Fruit fly (Drosophila melanogaster) whole organism, embryonic: Measurements from ENCODE around the gene CG1965.

Experiments
- Atf3 ChIP-seq: fragments of 200-800 bp; sonication (Bioruptor generic); optimal IDR thresholded peaks from 3 replicates; lab custom pipeline; 2016; ENCODE audit warnings: missing biosample characterization, missing genetic modification characterization
- BEAF-32 ChIP-seq: fragments of 200-800 bp; sonication (Bioruptor generic); optimal IDR thresholded peaks from 3 replicates; lab custom pipeline; 2017; ENCODE audit warnings: missing biosample characterization, missing genetic modification characterization, mild to moderate bottlenecking, moderate library complexity, missing genetic modification reagents
- Bteb2 ChIP-seq: fragments of 200-800 bp; sonication (Bioruptor generic); optimal IDR thresholded peaks from 2 replicates; lab custom pipeline; 2016; ENCODE audit warnings: missing biosample characterization, missing genetic modification characterization
- CG1024 ChIP-seq: fragments of 200-800 bp; sonication (Bioruptor generic); IDR thresholded peaks from 2 replicates; pipeline ENCODE4 v1.3.6; 2022; ENCODE audit warnings: missing biosample characterization, missing genetic modification characterization
- CG10431 ChIP-seq: fragments of 200-800 bp; sonication (Bioruptor generic); optimal IDR thresholded peaks from 3 replicates; lab custom pipeline; 2018; ENCODE audit warnings: missing biosample characterization, mild to moderate bottlenecking, missing genetic modification characterization
- CG10959 ChIP-seq: fragments of 200-800 bp; sonication (Bioruptor generic); IDR thresholded peaks from 2 replicates; pipeline ENCODE4 v1.3.6; 2022; ENCODE audit warnings: missing biosample characterization, missing genetic modification characterization
- CG17186 ChIP-seq: fragments of 200-800 bp; sonication (Bioruptor generic); optimal IDR thresholded peaks from 3 replicates; lab custom pipeline; 2017; ENCODE audit warnings: missing biosample characterization, missing genetic modification reagents, missing genetic modification characterization
- CG17829 ChIP-seq: fragments of 200-800 bp; optimal IDR thresholded peaks from 2 replicates; lab custom pipeline; 2019; ENCODE audit warnings: missing biosample characterization, mild to moderate bottlenecking, missing genetic modification characterization, moderate library complexity
- CG18011 ChIP-seq: fragments of 200-800 bp; sonication (Bioruptor generic); optimal IDR thresholded peaks from 2 replicates; lab custom pipeline; 2017; ENCODE audit warnings: missing biosample characterization, missing genetic modification characterization, mild to moderate bottlenecking, moderate library complexity, missing genotype
- CG2199 ChIP-seq: fragments of 200-800 bp; sonication (Bioruptor generic); IDR thresholded peaks from 3 replicates; pipeline ENCODE4 v1.3.6; 2022; ENCODE audit warnings: missing biosample characterization, missing genetic modification characterization
- CG32767 ChIP-seq: fragments of 200-800 bp; sonication (Bioruptor generic); IDR thresholded peaks from 2 replicates; pipeline ENCODE4 v1.3.6; 2022; ENCODE audit warnings: missing biosample characterization, missing genetic modification characterization
- CG3281 ChIP-seq: fragments of 200-800 bp; sonication (Bioruptor generic); optimal IDR thresholded peaks from 3 replicates; lab custom pipeline; 2017; ENCODE audit warnings: missing biosample characterization, mild to moderate bottlenecking, missing genetic modification characterization
- CG3995 ChIP-seq: fragments of 200-800 bp; sonication (Bioruptor generic); optimal IDR thresholded peaks from 3 replicates; lab custom pipeline; 2016; ENCODE audit warnings: missing biosample characterization, missing genetic modification characterization
- CG7928 ChIP-seq: fragments of 200-800 bp; sonication (Bioruptor generic); optimal IDR thresholded peaks from 2 replicates; lab custom pipeline; 2017; ENCODE audit warnings: missing biosample characterization, mild to moderate bottlenecking, missing genetic modification characterization
- CG8478 ChIP-seq: fragments of >200 bp; optimal IDR thresholded peaks from 2 replicates; lab custom pipeline; 2018
- CG9817 ChIP-seq: fragments of 200-800 bp; sonication (Bioruptor generic); optimal IDR thresholded peaks from 2 replicates; lab custom pipeline; 2018; ENCODE audit warnings: missing biosample characterization, mild to moderate bottlenecking, missing genetic modification characterization, moderate library complexity
- CTCF ChIP-seq: fragments of 200-800 bp; sonication (Bioruptor generic); optimal IDR thresholded peaks from 2 replicates; lab custom pipeline; 2017; ENCODE audit warnings: missing biosample characterization, mild to moderate bottlenecking, missing genetic modification characterization, moderate library complexity
- Doc2 ChIP-seq: fragments of 200-800 bp; sonication (Bioruptor generic); IDR thresholded peaks from 2 replicates; pipeline ENCODE4 v1.3.6; 2022; ENCODE audit warnings: missing biosample characterization, missing genetic modification characterization
- Fer2 ChIP-seq: fragments of 200-800 bp; sonication (Bioruptor generic); optimal IDR thresholded peaks from 2 replicates; lab custom pipeline; 2018; ENCODE audit warnings: missing biosample characterization, mild to moderate bottlenecking, missing genetic modification characterization, moderate library complexity
- MTF-1 ChIP-seq: fragments of 200-800 bp; sonication (Bioruptor generic); optimal IDR thresholded peaks from 2 replicates; lab custom pipeline; 2018; ENCODE audit warnings: missing biosample characterization, mild to moderate bottlenecking, missing genetic modification characterization, borderline replicate concordance
- Mad ChIP-seq: fragments of 200-800 bp; sonication (Bioruptor generic); optimal IDR thresholded peaks from 2 replicates; lab custom pipeline; 2016; ENCODE audit warnings: missing biosample characterization, missing genetic modification characterization
- Med ChIP-seq: fragments of 200-800 bp; sonication (Bioruptor generic); peaks from one replicate; lab custom pipeline; 2016; ENCODE audit warnings: missing biosample characterization, missing genetic modification characterization, mild to moderate bottlenecking, inconsistent platforms, moderate library complexity
- Neu2 ChIP-seq: fragments of 200-800 bp; sonication (Bioruptor generic); optimal IDR thresholded peaks from 3 replicates; lab custom pipeline; 2016; ENCODE audit warnings: missing biosample characterization, missing genetic modification characterization, borderline replicate concordance
- Taf1 ChIP-seq: fragments of 200-800 bp; sonication (Bioruptor generic); IDR thresholded peaks from 2 replicates; pipeline ENCODE4 v1.3.6; 2022; ENCODE audit warnings: missing biosample characterization, missing genetic modification characterization
- Trl ChIP-seq, 3 experiments: fragments of >200 bp in 2 of 3; fragments of 200-800 bp in 1 of 3; sonication (Bioruptor generic) in 1 of 3; optimal IDR thresholded peaks; 2 replicates in 1 of 3; 3 replicates in 2 of 3; lab custom pipeline; 2016 to 2017; ENCODE audit warnings: missing biosample characterization in 1 of 3, missing genetic modification characterization in 1 of 3
- ac ChIP-seq: fragments of 200-800 bp; sonication (Bioruptor generic); optimal IDR thresholded peaks from 3 replicates; lab custom pipeline; 2017; ENCODE audit warnings: missing biosample characterization, mild to moderate bottlenecking, missing genetic modification characterization
- bbx ChIP-seq: fragments of 200-800 bp; sonication (Bioruptor generic); IDR thresholded peaks from 2 replicates; pipeline ENCODE4 v1.3.6; 2022; ENCODE audit warnings: missing biosample characterization, missing genetic modification characterization; ENCODE audit not compliant: partially characterized antibody
- bcd ChIP-seq: fragments of 200-800 bp; sonication (Bioruptor generic); optimal IDR thresholded peaks from 2 replicates; lab custom pipeline; 2017; ENCODE audit warnings: missing biosample characterization, mild to moderate bottlenecking, missing genetic modification characterization
- bigmax ChIP-seq: fragments of 200-800 bp; sonication (Bioruptor generic); optimal IDR thresholded peaks from 2 replicates; lab custom pipeline; 2018; ENCODE audit warnings: missing biosample characterization, mild to moderate bottlenecking, missing genetic modification characterization
- bsh ChIP-seq, 2 experiments: fragments of 200-800 bp; sonication (Bioruptor generic); optimal IDR thresholded peaks; 2 replicates each; lab custom pipeline; 2017 to 2018; ENCODE audit warnings: mild to moderate bottlenecking in 2 of 2, missing biosample characterization in 2 of 2, missing genetic modification characterization in 2 of 2, moderate library complexity in 1 of 2
- cwo ChIP-seq: fragments of 200-800 bp; sonication (Bioruptor generic); optimal IDR thresholded peaks from 3 replicates; lab custom pipeline; 2017; ENCODE audit warnings: missing biosample characterization, missing genetic modification characterization, mild to moderate bottlenecking, moderate library complexity, missing genetic modification reagents
- da ChIP-seq: fragments of 200-800 bp; sonication (Bioruptor generic); optimal IDR thresholded peaks from 2 replicates; lab custom pipeline; 2016; ENCODE audit warnings: missing biosample characterization, missing genetic modification characterization
- dmrt99B ChIP-seq: fragments of 200-800 bp; sonication (Bioruptor generic); optimal IDR thresholded peaks from 2 replicates; lab custom pipeline; 2018; ENCODE audit warnings: missing biosample characterization, mild to moderate bottlenecking, missing genetic modification characterization, moderate library complexity
- dpn ChIP-seq, 2 experiments: fragments of 200-800 bp; sonication (Bioruptor generic); optimal IDR thresholded peaks; 3 replicates each; lab custom pipeline; 2016; ENCODE audit warnings: missing biosample characterization in 2 of 2, missing genetic modification characterization in 2 of 2
- fd64A ChIP-seq: fragments of 200-800 bp; sonication (Bioruptor generic); optimal IDR thresholded peaks from 3 replicates; lab custom pipeline; 2018; ENCODE audit warnings: missing biosample characterization, mild to moderate bottlenecking, missing genetic modification characterization
- her ChIP-seq: fragments of 200-800 bp; sonication (Bioruptor generic); optimal IDR thresholded peaks from 2 replicates; lab custom pipeline; 2016; ENCODE audit warnings: missing biosample characterization, missing genetic modification characterization
- pan ChIP-seq, 4 experiments: fragments of >200 bp in 3 of 4; fragments of 200-800 bp in 1 of 4; sonication (Bioruptor generic) in 1 of 4; optimal IDR thresholded peaks in 3 of 4; IDR thresholded peaks in 1 of 4; 2 replicates each; pipeline versions ENCODE4 v1.3.6 to Lab custom; 2017 to 2022; ENCODE audit warnings: missing biosample characterization in 2 of 4, missing genetic modification characterization in 2 of 4, mixed read lengths in 1 of 4
- scrt ChIP-seq: fragments of 200-800 bp; sonication (Bioruptor generic); optimal IDR thresholded peaks from 2 replicates; lab custom pipeline; 2018; ENCODE audit warnings: missing biosample characterization, mild to moderate bottlenecking, missing genetic modification characterization, moderate library complexity
- sens ChIP-seq: fragments of 200-800 bp; sonication (Bioruptor generic); peaks from one replicate; lab custom pipeline; 2016; ENCODE audit warnings: missing biosample characterization, missing genetic modification characterization
- so ChIP-seq: fragments of 200-800 bp; sonication (Bioruptor generic); IDR thresholded peaks from 3 replicates; pipeline ENCODE4 v1.3.6; 2022; ENCODE audit warnings: missing biosample characterization, missing genetic modification characterization
- toy ChIP-seq: fragments of 200-800 bp; sonication (Bioruptor generic); IDR thresholded peaks from 2 replicates; pipeline ENCODE4 v1.3.6; 2022; ENCODE audit warnings: missing biosample characterization, missing genetic modification characterization
- trem ChIP-seq: fragments of 200-800 bp; optimal IDR thresholded peaks from 3 replicates; lab custom pipeline; 2019; ENCODE audit warnings: missing biosample characterization, mild to moderate bottlenecking, missing genetic modification characterization, moderate library complexity

The CG1965 gene

dm6 chr3R:7089522-7090336 lies 22.5 kb downstream of the CG1965 start (continued):
- TF ChIP-seq CG1024 (no peak), CG3281 (GFP tag; lab: Kevin White, UChicago) (no peak), CG2199 (GFP tag; lab: Robert Waterston, UW) (peak; percentile 77; the same call in 2 of the 3 replicates), fd64A (GFP tag; lab: Kevin White, UChicago) (no peak), CTCF (no peak), Fer2 (tag; lab: Kevin White, UChicago) (no peak), BEAF-32 (GFP tag; lab: Kevin White, UChicago) (no peak), Neu2 (GFP tag; lab: Kevin White, UChicago) (no peak), scrt (no peak), Trl (optimal IDR thresholded peaks at IDR 0.05; lab: Kevin White, UChicago) (no peak), Trl (GFP tag; optimal IDR thresholded peaks at IDR 0.05; lab: Kevin White, UChicago) (no peak), CG9817 (tag; lab: Kevin White, UChicago) (no peak), Atf3 (GFP tag; lab: Kevin White, UChicago) (no peak), Mad (no peak), Med (peak; percentile 41), CG17829 (tag; lab: Kevin White, UChicago) (peak; percentile 27), sens (GFP tag; lab: Kevin White, UChicago) (peak; percentile 78), cwo (GFP tag; lab: Kevin White, UChicago) (no peak), bcd (GFP tag; lab: Kevin White, UChicago) (no peak), pan (optimal IDR thresholded peaks at IDR 0.05; lab: Kevin White, UChicago) (no peak), pan (GFP tag; optimal IDR thresholded peaks at IDR 0.05 in 1 of 2, IDR thresholded peaks at IDR 0.05 in 1 of 2) (no peak), CG32767 (GFP tag; lab: Robert Waterston, UW) (peak; percentile 80; the same call in 1 of the 2 replicates), bsh (GFP tag; optimal IDR thresholded peaks at IDR 0.05; lab: Kevin White, UChicago) (no peak), dmrt99B (tag; lab: Kevin White, UChicago) (no peak), CG7928 (GFP tag; lab: Kevin White, UChicago) (no peak), CG10431 (GFP tag; lab: Kevin White, UChicago) (peak; percentile 34), da (peak; percentile 53), ac (GFP tag; lab: Kevin White, UChicago) (peak; percentile 79), dpn (GFP tag; optimal IDR thresholded peaks at IDR 0.05; lab: Kevin White, UChicago) (no peak), CG10959 (no peak), Taf1 (GFP tag; lab: Robert Waterston, UW) (no peak), so (GFP tag; lab: Robert Waterston, UW) (peak; percentile 43; the same call in 2 of the 3 replicates), CG8478 (no peak), Doc2 (GFP tag; lab: Robert Waterston, UW) (no peak), CG17186 (GFP tag; lab: Kevin White, UChicago) (no peak), toy (GFP tag; lab: Robert Waterston, UW) (no peak), bigmax (GFP tag; lab: Kevin White, UChicago) (peak; percentile 97), Bteb2 (GFP tag; lab: Kevin White, UChicago) (no peak), bbx (GFP tag; lab: Robert Waterston, UW) (peak; percentile 36; the same call in 1 of the 2 replicates), CG18011 (GFP tag; lab: Kevin White, UChicago) (no peak), her (GFP tag; lab: Kevin White, UChicago) (no peak), CG3995 (GFP tag; lab: Kevin White, UChicago) (no peak), trem (tag; lab: Kevin White, UChicago) (no peak), MTF-1 (no peak)
